Worm (Caenorhabditis elegans): ENCODE results near the gene ZK856.11.

- no peak for TF ChIP-seq ama-1 (optimal IDR thresholded peaks at IDR 0.05)
- TF ChIP-seq ceh-13 (GFP tag; optimal IDR thresholded peaks at IDR 0.05): no peak
- TF ChIP-seq hnd-1 (tag; optimal IDR thresholded peaks at IDR 0.05): no peak
- no peak for TF ChIP-seq pes-1 (GFP tag; IDR thresholded peaks at IDR 0.05)
- no peak for TF ChIP-seq hmbx-1 (tag; optimal IDR thresholded peaks at IDR 0.05)
- TF ChIP-seq tbx-37 (GFP tag; conservative IDR thresholded peaks at IDR 0.05): no peak
- no peak for TF ChIP-seq aly-1 (tag; optimal IDR thresholded peaks at IDR 0.05)
- TF ChIP-seq ets-7 (tag; optimal IDR thresholded peaks at IDR 0.05): no peak
These were observed 28.6 kb upstream of the ZK856.11 start, which contains the start of gene str-182 for ce11 chrV:10233330-10233729.
